Worm (Caenorhabditis elegans) whole organism, L4 larva: ENCODE measurements around the gene dod-20.

ENCODE experiments used
- F44E2.7 ChIP-seq: fragments of 200-800 bp; sonication (Bioruptor generic); IDR thresholded peaks from 2 replicates; pipeline ENCODE4 v2.1.2; 2022; ENCODE audit warnings: missing genetic modification characterization, missing compliant biosample characterization
- ZK546.5 ChIP-seq, 2 experiments: sonication (generic microtip); optimal IDR thresholded peaks; 2 replicates each; lab custom pipeline; 2017; ENCODE audit warnings: missing biosample characterization in 2 of 2, missing genetic modification characterization in 2 of 2
- ama-1 ChIP-seq: fragments of 150-350 bp; optimal IDR thresholded peaks from 2 replicates; lab custom pipeline; 2014; ENCODE audit warnings: inconsistent platforms, mixed read lengths
- ceh-82 ChIP-seq: sonication (generic microtip); optimal IDR thresholded peaks from 2 replicates; lab custom pipeline; 2017; ENCODE audit warnings: missing biosample characterization, missing genetic modification characterization
- fkh-10 ChIP-seq: fragments of 150-350 bp; optimal IDR thresholded peaks from 2 replicates; lab custom pipeline; 2014; ENCODE audit warnings: missing biosample characterization, missing genetic modification reagents, missing genetic modification characterization
- fos-1 ChIP-seq: fragments of 150-350 bp; optimal IDR thresholded peaks from 2 replicates; lab custom pipeline; 2014; ENCODE audit warnings: missing biosample characterization, missing genetic modification characterization
- lin-39 ChIP-seq: fragments of 150-350 bp; optimal IDR thresholded peaks from 2 replicates; lab custom pipeline; 2014; ENCODE audit warnings: missing biosample characterization, missing genetic modification reagents, missing genetic modification characterization
- mdt-29 ChIP-seq: fragments of 200-800 bp; sonication (Bioruptor generic); IDR thresholded peaks from 2 replicates; pipeline ENCODE4 v1.3.6; 2022; ENCODE audit warnings: missing genetic modification reagents, missing genetic modification characterization, missing compliant biosample characterization
- nhr-111 ChIP-seq: fragments of 200-800 bp; sonication (Bioruptor generic); optimal IDR thresholded peaks from 2 replicates; lab custom pipeline; 2018; ENCODE audit warnings: mild to moderate bottlenecking, missing genetic modification characterization, missing compliant biosample characterization
- nhr-6 ChIP-seq: fragments of 150-350 bp; optimal IDR thresholded peaks from 2 replicates; lab custom pipeline; 2014; ENCODE audit warnings: missing biosample characterization, missing genetic modification characterization
- pha-4 ChIP-seq, 2 experiments: fragments of 150-350 bp in 1 of 2; fragments of 200-800 bp in 1 of 2; sonication (Bioruptor generic) in 1 of 2; IDR thresholded peaks in 1 of 2; optimal IDR thresholded peaks in 1 of 2; 2 replicates each; pipeline versions ENCODE4 v1.3.6 to Lab custom; 2014 to 2022; ENCODE audit warnings: missing genetic modification characterization in 2 of 2, missing genetic modification reagents in 2 of 2, missing biosample characterization in 1 of 2, missing compliant biosample characterization in 1 of 2
- snpc-4 ChIP-seq: fragments of 150-350 bp; optimal IDR thresholded peaks from 2 replicates; lab custom pipeline; 2014; ENCODE audit warnings: missing biosample characterization, missing genetic modification characterization
- unc-39 ChIP-seq: sonication (generic microtip); optimal IDR thresholded peaks from 2 replicates; lab custom pipeline; 2017; ENCODE audit warnings: missing biosample characterization, missing genetic modification characterization
- unc-62 ChIP-seq, 3 experiments: fragments of 150-350 bp in 1 of 3; sonication (generic microtip); optimal IDR thresholded peaks in 2 of 3; peaks in 1 of 3; 1 replicate in 1 of 3; 2 replicates in 2 of 3; lab custom pipeline; 2014 to 2017; ENCODE audit warnings: missing biosample characterization in 3 of 3, missing genetic modification characterization in 3 of 3, missing genetic modification reagents in 3 of 3, missing genotype in 1 of 3

ce11 chrV:443193-443592 is 21.0 kb downstream of the dod-20 start, which contains the start of gene srh-33:
- TF ChIP-seq F44E2.7 (GFP tag; lab: Robert Waterston, UW) = no peak
- no peak for TF ChIP-seq ZK546.5 (tag; optimal IDR thresholded peaks at IDR 0.05; lab: Kevin White, UChicago)
- TF ChIP-seq ama-1 (lab: Kevin White, UChicago) = no peak
- no peak for TF ChIP-seq fos-1 (tag; lab: Kevin White, UChicago)
- TF ChIP-seq lin-39 = no peak
- no peak for TF ChIP-seq ceh-82 (tag; lab: Kevin White, UChicago)
- TF ChIP-seq unc-39 (tag; lab: Kevin White, UChicago) = no peak
- TF ChIP-seq nhr-111 = no peak
- no peak for TF ChIP-seq nhr-6 (tag; lab: Kevin White, UChicago)
- no peak for TF ChIP-seq fkh-10
- no peak for TF ChIP-seq pha-4 (GFP tag; IDR thresholded peaks at IDR 0.05; lab: Robert Waterston, UW)
- no peak for TF ChIP-seq pha-4 (tag; optimal IDR thresholded peaks at IDR 0.05; lab: Kevin White, UChicago)
- no peak for TF ChIP-seq unc-62 (GFP tag; optimal IDR thresholded peaks at IDR 0.05 in 1 of 2; lab: Kevin White, UChicago)
- TF ChIP-seq unc-62 (tag; optimal IDR thresholded peaks at IDR 0.05; lab: Kevin White, UChicago) = no peak
- TF ChIP-seq snpc-4 (tag; lab: Kevin White, UChicago) = no peak
- TF ChIP-seq mdt-29 (GFP tag; lab: Robert Waterston, UW) = no peak
